Fruit fly (Drosophila melanogaster) whole organism, prepupa: Measurements from ENCODE around the gene CG14990.

Source experiments
- Blimp-1 ChIP-seq: fragments of 200-800 bp; sonication (Bioruptor generic); optimal IDR thresholded peaks from 3 replicates; lab custom pipeline; 2017; ENCODE audit warnings: missing biosample characterization, missing genetic modification characterization, mild to moderate bottlenecking, moderate library complexity, missing genetic modification reagents
- CG10669 ChIP-seq: fragments of 200-800 bp; sonication (Bioruptor generic); optimal IDR thresholded peaks from 3 replicates; lab custom pipeline; 2018; ENCODE audit warnings: missing biosample characterization, mild to moderate bottlenecking, missing genetic modification characterization, moderate library complexity
- CG11902 ChIP-seq: fragments of 200-800 bp; sonication (Bioruptor generic); optimal IDR thresholded peaks from 3 replicates; lab custom pipeline; 2016; ENCODE audit warnings: missing biosample characterization, missing genetic modification characterization
- CG15336 ChIP-seq: fragments of 200-800 bp; sonication (Bioruptor generic); IDR thresholded peaks from 2 replicates; pipeline ENCODE4 v1.3.6; 2022; ENCODE audit warnings: missing biosample characterization, missing genetic modification characterization
- CG1621 ChIP-seq: fragments of 200-800 bp; sonication (Bioruptor generic); optimal IDR thresholded peaks from 3 replicates; lab custom pipeline; 2018; ENCODE audit warnings: missing biosample characterization, mild to moderate bottlenecking, missing genetic modification characterization
- CG16779 ChIP-seq: fragments of 200-800 bp; sonication (Bioruptor generic); optimal IDR thresholded peaks from 3 replicates; lab custom pipeline; 2017; ENCODE audit warnings: missing biosample characterization, mild to moderate bottlenecking, missing genetic modification characterization
- CG32006 ChIP-seq: fragments of 200-800 bp; sonication (Bioruptor generic); optimal IDR thresholded peaks from 3 replicates; lab custom pipeline; 2017; ENCODE audit warnings: missing biosample characterization, mild to moderate bottlenecking, missing genetic modification characterization
- CG3919 ChIP-seq: fragments of 200-800 bp; sonication (Bioruptor generic); optimal IDR thresholded peaks from 3 replicates; lab custom pipeline; 2016; ENCODE audit warnings: missing biosample characterization, missing genetic modification characterization
- CG4318 ChIP-seq: fragments of 200-800 bp; sonication (Bioruptor generic); optimal IDR thresholded peaks from 3 replicates; lab custom pipeline; 2017; ENCODE audit warnings: missing biosample characterization, mild to moderate bottlenecking, missing genetic modification characterization
- CG6163 ChIP-seq: fragments of 200-800 bp; sonication (Bioruptor generic); IDR thresholded peaks from 3 replicates; pipeline ENCODE4 v1.3.6; 2022; ENCODE audit warnings: missing biosample characterization, missing genetic modification characterization
- CG6276 ChIP-seq: fragments of 200-800 bp; sonication (Bioruptor generic); optimal IDR thresholded peaks from 2 replicates; lab custom pipeline; 2017; ENCODE audit warnings: missing biosample characterization, mild to moderate bottlenecking, missing genetic modification characterization
- CG6792 ChIP-seq: fragments of 200-800 bp; sonication (Bioruptor generic); optimal IDR thresholded peaks from 3 replicates; lab custom pipeline; 2016; ENCODE audit warnings: missing biosample characterization, missing genetic modification characterization
- CG6808 ChIP-seq: fragments of 200-800 bp; sonication (Bioruptor generic); optimal IDR thresholded peaks from 3 replicates; lab custom pipeline; 2017; ENCODE audit warnings: missing biosample characterization, missing genetic modification characterization, mild to moderate bottlenecking, moderate library complexity, missing genetic modification reagents
- CG7368 ChIP-seq: fragments of 200-800 bp; sonication (Bioruptor generic); optimal IDR thresholded peaks from 3 replicates; lab custom pipeline; 2016; ENCODE audit warnings: missing biosample characterization, missing genetic modification characterization
- CG8119 ChIP-seq: fragments of 200-800 bp; sonication (Bioruptor generic); IDR thresholded peaks from 3 replicates; pipeline ENCODE4 v1.3.6; 2022; ENCODE audit warnings: missing biosample characterization, missing genetic modification characterization
- CG8319 ChIP-seq: fragments of 200-800 bp; sonication (Bioruptor generic); optimal IDR thresholded peaks from 3 replicates; lab custom pipeline; 2016; ENCODE audit warnings: missing biosample characterization, missing genetic modification characterization
- CG8632 ChIP-seq: fragments of 200-800 bp; sonication (Bioruptor generic); optimal IDR thresholded peaks from 3 replicates; lab custom pipeline; 2016; ENCODE audit warnings: missing biosample characterization, missing genetic modification characterization
- CG9139 ChIP-seq: fragments of 200-800 bp; sonication (Bioruptor generic); optimal IDR thresholded peaks from 3 replicates; lab custom pipeline; 2017; ENCODE audit warnings: missing biosample characterization, mild to moderate bottlenecking, missing genetic modification characterization
- Eip75B ChIP-seq: fragments of 200-800 bp; sonication (Bioruptor generic); optimal IDR thresholded peaks from 3 replicates; lab custom pipeline; 2016; ENCODE audit warnings: missing biosample characterization, missing genetic modification characterization
- Eip78C ChIP-seq: fragments of 200-800 bp; sonication (Bioruptor generic); peaks from one replicate; lab custom pipeline; 2016; ENCODE audit warnings: missing biosample characterization, missing genetic modification characterization
- Eip93F ChIP-seq: fragments of 200-800 bp; sonication (Bioruptor generic); optimal IDR thresholded peaks from 2 replicates; lab custom pipeline; 2016; ENCODE audit warnings: missing biosample characterization, mild to moderate bottlenecking, missing genetic modification characterization
- Ets21C ChIP-seq: fragments of 200-800 bp; sonication (Bioruptor generic); optimal IDR thresholded peaks from 3 replicates; lab custom pipeline; 2016; ENCODE audit warnings: missing biosample characterization, missing genetic modification characterization
- Ets96B ChIP-seq: fragments of 200-800 bp; optimal IDR thresholded peaks from 2 replicates; lab custom pipeline; 2019; ENCODE audit warnings: missing biosample characterization, mild to moderate bottlenecking, missing genetic modification characterization, moderate library complexity
- Gug ChIP-seq: fragments of 200-800 bp; sonication (Bioruptor generic); IDR thresholded peaks from 2 replicates; pipeline ENCODE4 v1.3.6; 2022; ENCODE audit warnings: missing biosample characterization, missing genetic modification characterization
- Hr38 ChIP-seq: sonication (Bioruptor generic); optimal IDR thresholded peaks from 2 replicates; lab custom pipeline; 2016; ENCODE audit warnings: missing biosample characterization, missing genetic modification characterization
- Hr39 ChIP-seq: fragments of 200-800 bp; sonication (Bioruptor generic); optimal IDR thresholded peaks from 2 replicates; lab custom pipeline; 2016; ENCODE audit warnings: missing biosample characterization, missing genetic modification characterization
- Lpt ChIP-seq: fragments of 200-800 bp; sonication (Bioruptor generic); optimal IDR thresholded peaks from 3 replicates; lab custom pipeline; 2016; ENCODE audit warnings: missing biosample characterization, missing genetic modification characterization
- OdsH ChIP-seq: fragments of 200-800 bp; sonication (Bioruptor generic); optimal IDR thresholded peaks from 3 replicates; lab custom pipeline; 2016; ENCODE audit warnings: missing biosample characterization, missing genetic modification characterization
- Smox ChIP-seq: fragments of 200-800 bp; sonication (Bioruptor generic); optimal IDR thresholded peaks from 3 replicates; lab custom pipeline; 2016; ENCODE audit warnings: missing biosample characterization, missing genetic modification characterization
- Sox102F ChIP-seq: fragments of 200-800 bp; sonication (Bioruptor generic); optimal IDR thresholded peaks from 2 replicates; lab custom pipeline; 2016; ENCODE audit warnings: missing biosample characterization, mild to moderate bottlenecking, missing genetic modification characterization
- Sox15 ChIP-seq: fragments of 200-800 bp; sonication (Bioruptor generic); optimal IDR thresholded peaks from 3 replicates; lab custom pipeline; 2016; ENCODE audit warnings: missing biosample characterization, missing genetic modification characterization
- achi ChIP-seq: fragments of 200-800 bp; sonication (Bioruptor generic); optimal IDR thresholded peaks from 3 replicates; lab custom pipeline; 2016; ENCODE audit warnings: missing biosample characterization, missing genetic modification characterization
- dac ChIP-seq: fragments of 200-800 bp; sonication (Bioruptor generic); optimal IDR thresholded peaks from 2 replicates; lab custom pipeline; 2017; ENCODE audit warnings: missing biosample characterization, mild to moderate bottlenecking, missing genetic modification characterization
- dsx ChIP-seq: fragments of 200-800 bp; optimal IDR thresholded peaks from 3 replicates; lab custom pipeline; 2019; ENCODE audit warnings: missing biosample characterization, mild to moderate bottlenecking, missing genetic modification characterization, moderate library complexity; ENCODE audit not compliant: poor library complexity, severe bottlenecking
- eg ChIP-seq: fragments of 200-800 bp; sonication (Bioruptor generic); IDR thresholded peaks from 3 replicates; pipeline ENCODE4 v1.3.6; 2022; ENCODE audit warnings: missing biosample characterization, missing genetic modification characterization
- esn ChIP-seq: fragments of 200-800 bp; sonication (Bioruptor generic); optimal IDR thresholded peaks from 2 replicates; lab custom pipeline; 2016; ENCODE audit warnings: missing biosample characterization, mild to moderate bottlenecking, missing genetic modification characterization, moderate library complexity
- lz ChIP-seq: fragments of 200-800 bp; sonication (Bioruptor generic); optimal IDR thresholded peaks from 3 replicates; lab custom pipeline; 2016; ENCODE audit warnings: missing biosample characterization, missing genetic modification characterization
- pdm3 ChIP-seq: fragments of 200-800 bp; sonication (Bioruptor generic); optimal IDR thresholded peaks from 3 replicates; lab custom pipeline; 2016; ENCODE audit warnings: missing biosample characterization, missing genetic modification characterization
- spab ChIP-seq: fragments of 200-800 bp; sonication (Bioruptor generic); optimal IDR thresholded peaks from 2 replicates; lab custom pipeline; 2017; ENCODE audit warnings: missing biosample characterization, mild to moderate bottlenecking, missing genetic modification characterization, missing genetic modification reagents
- ss ChIP-seq, 2 experiments: fragments of 200-800 bp; sonication (Bioruptor generic); optimal IDR thresholded peaks; 2 replicates in 1 of 2; 3 replicates in 1 of 2; lab custom pipeline; 2017 to 2018; ENCODE audit warnings: mild to moderate bottlenecking in 2 of 2, missing biosample characterization in 2 of 2, missing genetic modification characterization in 2 of 2, moderate library complexity in 1 of 2
- svp ChIP-seq: fragments of 200-800 bp; sonication (Bioruptor generic); peaks from one replicate; lab custom pipeline; 2016; ENCODE audit warnings: missing biosample characterization, missing genetic modification characterization
- topi ChIP-seq: fragments of 200-800 bp; sonication (Bioruptor generic); optimal IDR thresholded peaks from 3 replicates; lab custom pipeline; 2016; ENCODE audit warnings: missing biosample characterization, missing genetic modification characterization
- vri ChIP-seq: fragments of 200-800 bp; sonication (Bioruptor generic); optimal IDR thresholded peaks from 3 replicates; lab custom pipeline; 2016; ENCODE audit warnings: missing biosample characterization, mild to moderate bottlenecking, missing genetic modification characterization

CG14990 gene

dm6 chr3L:4068368-4068767 lies 24.6 kb upstream of the CG14990 start:
- TF ChIP-seq Eip78C (GFP tag; lab: Kevin White, UChicago) = no peak
- TF ChIP-seq CG6163 (GFP tag; lab: Robert Waterston, UW) = 0 out of 3 replicates have a peak, but pooled peaks have one; percentile 16
- TF ChIP-seq CG16779 = peak; percentile 50
- TF ChIP-seq CG8319 (GFP tag; lab: Kevin White, UChicago) = no peak
- TF ChIP-seq lz (GFP tag; lab: Kevin White, UChicago) = no peak
- no peak for TF ChIP-seq ss (GFP tag; optimal IDR thresholded peaks at IDR 0.05; lab: Kevin White, UChicago)
- no peak for TF ChIP-seq CG6792 (GFP tag; lab: Kevin White, UChicago)
- peak; percentile 6 for TF ChIP-seq dac (GFP tag; lab: Kevin White, UChicago)
- TF ChIP-seq vri (GFP tag; lab: Kevin White, UChicago) = no peak
- TF ChIP-seq CG15336 (GFP tag; lab: Robert Waterston, UW) = peak; percentile 44; the same call in 1 of the 2 replicates
- TF ChIP-seq CG7368 (GFP tag; lab: Kevin White, UChicago) = no peak
- TF ChIP-seq topi = no peak
- TF ChIP-seq CG6808 (GFP tag; lab: Kevin White, UChicago) = no peak
- no peak for TF ChIP-seq dsx (GFP tag; lab: Kevin White, UChicago)
- TF ChIP-seq CG8119 (GFP tag; lab: Robert Waterston, UW) = 0 out of 3 replicates have a peak, but pooled peaks have one; percentile 33
- no peak for TF ChIP-seq pdm3
- peak; percentile 70 for TF ChIP-seq CG6276 (GFP tag; lab: Kevin White, UChicago)
- peak; percentile 57; the same call in 2 of the 3 replicates for TF ChIP-seq eg (GFP tag; lab: Robert Waterston, UW)
- TF ChIP-seq esn (GFP tag; lab: Kevin White, UChicago) = no peak
- TF ChIP-seq CG1621 (tag; lab: Kevin White, UChicago) = no peak
- TF ChIP-seq Lpt (GFP tag; lab: Kevin White, UChicago) = peak; percentile 33
- TF ChIP-seq svp (GFP tag; lab: Kevin White, UChicago) = peak; percentile 83
- no peak for TF ChIP-seq CG10669 (GFP tag; lab: Kevin White, UChicago)

- TF ChIP-seq CG8319 (GFP tag; lab: Kevin White, UChicago) (no peak), Sox102F (GFP tag; lab: Kevin White, UChicago) (no peak), CG8632 (GFP tag; lab: Kevin White, UChicago) (no peak), Ets21C (GFP tag; lab: Kevin White, UChicago) (no peak), vri (GFP tag; lab: Kevin White, UChicago) (peak; percentile 27)
- TF ChIP-seq, all 60 proteins: peak for 1
Observed at dm6 chr3L:4069069-4069468, 23.9 kb upstream of the CG14990 start, which contains the start of gene CG32259. Gene CG32259, plus strand, starts transcription at chr3L:4069369.

- TF ChIP-seq Ets96B (tag; lab: Kevin White, UChicago) = peak; percentile 98
- peak; percentile 98 for TF ChIP-seq Sox102F (GFP tag; lab: Kevin White, UChicago)
- TF ChIP-seq Sox15 (GFP tag; lab: Kevin White, UChicago) = peak; percentile 98
- peak; percentile 99 for TF ChIP-seq CG32006 (GFP tag; lab: Kevin White, UChicago)
- TF ChIP-seq CG6276 (GFP tag; lab: Kevin White, UChicago) = peak; percentile 97
- TF ChIP-seq Blimp-1 (GFP tag; lab: Kevin White, UChicago) = peak; percentile 91
- peak; percentile 99 for TF ChIP-seq lz (GFP tag; lab: Kevin White, UChicago)
- TF ChIP-seq Smox (GFP tag; lab: Kevin White, UChicago) = peak; percentile 98
- TF ChIP-seq Hr38 (GFP tag; lab: Kevin White, UChicago) = peak; percentile 88
- peak; percentile 97 for TF ChIP-seq vri (GFP tag; lab: Kevin White, UChicago)
- peak; percentile 92 for TF ChIP-seq Eip93F
- TF ChIP-seq Eip75B (GFP tag; lab: Kevin White, UChicago) = peak; percentile 98
- TF ChIP-seq Gug (GFP tag; lab: Robert Waterston, UW) = peak; percentile 99
- peak; percentile 96 for TF ChIP-seq spab (GFP tag; lab: Kevin White, UChicago)
- TF ChIP-seq svp (GFP tag; lab: Kevin White, UChicago) = peak; percentile 99
- TF ChIP-seq OdsH (GFP tag; lab: Kevin White, UChicago) = peak; percentile 99
- peak; percentile 98 for TF ChIP-seq Lpt (GFP tag; lab: Kevin White, UChicago)
- TF ChIP-seq CG11902 (GFP tag; lab: Kevin White, UChicago) = peak; percentile 99
- peak; percentile 96 for TF ChIP-seq CG10669 (GFP tag; lab: Kevin White, UChicago)
- TF ChIP-seq Hr39 = peak; percentile 99
- TF ChIP-seq CG6808 (GFP tag; lab: Kevin White, UChicago) = peak; percentile 95
- peak; percentile 97 for TF ChIP-seq CG4318
- peak; percentile 96 for TF ChIP-seq CG8632 (GFP tag; lab: Kevin White, UChicago)
- TF ChIP-seq CG15336 (GFP tag; lab: Robert Waterston, UW) = peak; percentile 99
- peak; percentile 94 for TF ChIP-seq dsx (GFP tag; lab: Kevin White, UChicago)
- peak; percentile 99 for TF ChIP-seq esn (GFP tag; lab: Kevin White, UChicago)
- peak; percentile 98 for TF ChIP-seq CG3919 (GFP tag; lab: Kevin White, UChicago)
- peak; percentile 91 for TF ChIP-seq CG9139 (GFP tag; lab: Kevin White, UChicago)
- TF ChIP-seq achi (GFP tag; lab: Kevin White, UChicago) = peak; percentile 98
Observed at dm6 chr3L:4070221-4070995, 22.6 kb upstream of the CG14990 start.
